Worm (Caenorhabditis elegans): ENCODE data around the gene srg-33.

ce11 chrV:8263941-8264340 lies 27.9 kb upstream of the srg-33 start, which contains the start of gene C16D9.9:
- TF ChIP-seq him-1 (tag; optimal IDR thresholded peaks at IDR 0.05) (no peak), dao-5 (tag; optimal IDR thresholded peaks at IDR 0.05) (no peak), W03F9.2 (tag; optimal IDR thresholded peaks at IDR 0.05) (no peak)

Data from whole organism, L4/young adult.